Fruit fly (Drosophila melanogaster) whole organism, adult: ENCODE results near the gene CG15382.
A peak's percentile ranks its signal among the peaks of the same experiment; 100 is the strongest.

ENCODE experiments used
- CG11617 ChIP-seq: fragments of 200-800 bp; sonication (Bioruptor generic); optimal IDR thresholded peaks from 2 replicates; lab custom pipeline; 2017; ENCODE audit warnings: mild to moderate bottlenecking, missing biosample characterization, missing genetic modification reagents, missing genetic modification characterization
- CG12768 ChIP-seq: fragments of 200-800 bp; sonication (Bioruptor generic); optimal IDR thresholded peaks from 2 replicates; lab custom pipeline; 2017; ENCODE audit warnings: missing biosample characterization, missing genetic modification characterization, mild to moderate bottlenecking, moderate library complexity, missing genetic modification reagents
- CG14711 ChIP-seq: fragments of 200-800 bp; sonication (Bioruptor generic); optimal IDR thresholded peaks from 2 replicates; lab custom pipeline; 2018; ENCODE audit warnings: missing biosample characterization, mild to moderate bottlenecking, missing genetic modification characterization, moderate library complexity
- CG1620 ChIP-seq: fragments of 200-800 bp; sonication (Bioruptor generic); optimal IDR thresholded peaks from 2 replicates; lab custom pipeline; 2016; ENCODE audit warnings: missing biosample characterization, missing genetic modification characterization
- CG33017 ChIP-seq: fragments of 200-800 bp; sonication (Bioruptor generic); optimal IDR thresholded peaks from 2 replicates; lab custom pipeline; 2018; ENCODE audit warnings: missing biosample characterization, mild to moderate bottlenecking, missing genetic modification characterization, moderate library complexity
- CG5204 ChIP-seq: fragments of 200-800 bp; sonication (Bioruptor generic); optimal IDR thresholded peaks from 2 replicates; lab custom pipeline; 2016; ENCODE audit warnings: missing biosample characterization, missing genetic modification characterization
- CG7045 ChIP-seq: fragments of 200-800 bp; sonication (Bioruptor generic); optimal IDR thresholded peaks from 2 replicates; lab custom pipeline; 2017; ENCODE audit warnings: missing biosample characterization, mild to moderate bottlenecking, missing genetic modification characterization
- CG7101 ChIP-seq: fragments of 200-800 bp; sonication (Bioruptor generic); optimal IDR thresholded peaks from 2 replicates; lab custom pipeline; 2018; ENCODE audit warnings: missing biosample characterization, mild to moderate bottlenecking, missing genetic modification characterization, moderate library complexity
- Clk ChIP-seq: fragments of 200-800 bp; sonication (Bioruptor generic); optimal IDR thresholded peaks from 2 replicates; lab custom pipeline; 2017; ENCODE audit warnings: missing biosample characterization, missing genetic modification characterization
- Crg-1 ChIP-seq: fragments of 200-800 bp; sonication (Bioruptor generic); optimal IDR thresholded peaks from 2 replicates; lab custom pipeline; 2016; ENCODE audit warnings: missing biosample characterization, missing genetic modification characterization
- Hr96 ChIP-seq: fragments of 200-800 bp; sonication (Bioruptor generic); optimal IDR thresholded peaks from 2 replicates; lab custom pipeline; 2016; ENCODE audit warnings: missing biosample characterization, missing genetic modification characterization
- Mnt ChIP-seq: fragments of 200-800 bp; sonication (Bioruptor generic); optimal IDR thresholded peaks from 2 replicates; lab custom pipeline; 2016; ENCODE audit warnings: missing biosample characterization, mild to moderate bottlenecking, missing genetic modification characterization
- bab1 ChIP-seq: fragments of 200-800 bp; sonication (Bioruptor generic); optimal IDR thresholded peaks from 3 replicates; lab custom pipeline; 2019; ENCODE audit warnings: missing biosample characterization, mild to moderate bottlenecking, missing genetic modification characterization, moderate library complexity
- cic ChIP-seq: fragments of 200-800 bp; sonication (Bioruptor generic); optimal IDR thresholded peaks from 2 replicates; lab custom pipeline; 2017; ENCODE audit warnings: missing biosample characterization, mild to moderate bottlenecking, missing genetic modification characterization, moderate library complexity
- cnc ChIP-seq, 2 experiments: fragments of >200 bp; optimal IDR thresholded peaks; 2 replicates each; lab custom pipeline; 2017
- kay ChIP-seq: fragments of 200-800 bp; sonication (Bioruptor generic); peaks from one replicate; lab custom pipeline; 2016; ENCODE audit warnings: missing biosample characterization, missing genetic modification characterization, borderline replicate concordance
- ovo ChIP-seq: fragments of 200-800 bp; sonication (Bioruptor generic); optimal IDR thresholded peaks from 2 replicates; lab custom pipeline; 2016; ENCODE audit warnings: missing biosample characterization, missing genetic modification characterization
- pad ChIP-seq: fragments of 200-800 bp; sonication (Bioruptor generic); optimal IDR thresholded peaks from 3 replicates; lab custom pipeline; 2017; ENCODE audit warnings: missing biosample characterization, missing genetic modification characterization, mild to moderate bottlenecking, moderate library complexity, missing genetic modification reagents
- tj ChIP-seq: fragments of 200-800 bp; sonication (Bioruptor generic); optimal IDR thresholded peaks from 3 replicates; lab custom pipeline; 2017; ENCODE audit warnings: missing biosample characterization, mild to moderate bottlenecking, missing genetic modification characterization, moderate library complexity
- toe ChIP-seq: fragments of 200-800 bp; sonication (Bioruptor generic); optimal IDR thresholded peaks from 2 replicates; lab custom pipeline; 2016; ENCODE audit warnings: missing biosample characterization, missing genetic modification characterization

Gene CG15382

dm6 chr2L:2177312-2177968 lies 21.9 kb downstream of the CG15382 start:
- TF ChIP-seq tj, result no peak
- TF ChIP-seq CG14711 (tag; lab: Kevin White, UChicago), result peak; percentile 33
- no peak for TF ChIP-seq CG33017 (tag; lab: Kevin White, UChicago)
- TF ChIP-seq cnc (optimal IDR thresholded peaks at IDR 0.05; lab: Kevin White, UChicago), result no peak
- no peak for TF ChIP-seq toe
- TF ChIP-seq ovo (GFP tag; lab: Kevin White, UChicago), result no peak
- TF ChIP-seq kay (GFP tag; lab: Kevin White, UChicago), result peak; percentile 71
- TF ChIP-seq CG5204, result peak; percentile 27

dm6 chr2L:2177969-2178809 lies 22.6 kb downstream of the CG15382 start, which contains the start of gene aop:
Gene aop, minus strand, starts transcription at chr2L:2178754.
- peak; percentile 54 for TF ChIP-seq Hr96 (GFP tag; lab: Kevin White, UChicago)
- peak; percentile 35 for TF ChIP-seq ovo (GFP tag; lab: Kevin White, UChicago)
- TF ChIP-seq CG7101 (tag; lab: Kevin White, UChicago), result peak; percentile 62
- peak; percentile 15 for TF ChIP-seq CG14711 (tag; lab: Kevin White, UChicago)
- peak; percentile 35 for TF ChIP-seq CG5204
- peak; percentile 84 for TF ChIP-seq tj
- peak; percentile 38 for TF ChIP-seq kay (GFP tag; lab: Kevin White, UChicago)
- no peak for TF ChIP-seq CG1620
- peak; percentile 63 for TF ChIP-seq Crg-1 (GFP tag; lab: Kevin White, UChicago)
- no peak for TF ChIP-seq cnc (optimal IDR thresholded peaks at IDR 0.05; lab: Kevin White, UChicago)
- TF ChIP-seq pad, result peak; percentile 53
- peak; percentile 80 for TF ChIP-seq CG11617
- peak; percentile 73 for TF ChIP-seq Mnt
- peak; percentile 77 for TF ChIP-seq cic (GFP tag; lab: Kevin White, UChicago)
- TF ChIP-seq CG33017 (tag; lab: Kevin White, UChicago), result no peak
- TF ChIP-seq toe, result peak; percentile 13
- peak; percentile 48 for TF ChIP-seq bab1 (GFP tag; lab: Kevin White, UChicago)
- TF ChIP-seq CG12768, result peak; percentile 60
- TF ChIP-seq CG7045 (GFP tag; lab: Kevin White, UChicago), result peak; percentile 27
- peak; percentile 31 for TF ChIP-seq Clk (GFP tag; lab: Kevin White, UChicago)

DNA sequence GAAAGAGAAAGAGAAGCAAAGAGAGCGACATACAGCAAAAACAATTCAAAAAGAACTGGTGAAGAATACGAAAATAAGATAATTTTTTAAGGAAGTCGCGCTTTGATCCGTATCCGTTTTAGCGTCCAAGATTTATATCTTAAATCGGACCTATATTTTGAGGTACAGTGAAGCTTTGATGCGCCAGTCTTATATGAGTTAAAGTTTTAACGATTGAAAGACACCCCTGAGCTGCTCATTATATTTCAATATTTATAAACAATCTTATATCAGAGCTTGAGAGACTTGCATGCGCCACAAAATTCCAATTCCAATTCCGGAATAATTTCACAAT lies 23.2 kb downstream of the CG15382 start:
- no peak for TF ChIP-seq CG7101 (tag; lab: Kevin White, UChicago)

dm6 chr2L:2179366-2179765 lies 23.8 kb downstream of the CG15382 start:
- TF ChIP-seq bab1 (GFP tag; lab: Kevin White, UChicago) (no peak), CG11617 (no peak), kay (GFP tag; lab: Kevin White, UChicago) (no peak), CG1620 (no peak), cic (GFP tag; lab: Kevin White, UChicago) (peak; percentile 2), CG7045 (GFP tag; lab: Kevin White, UChicago) (no peak)

- no peak for TF ChIP-seq Clk (GFP tag; lab: Kevin White, UChicago)
- TF ChIP-seq CG14711 (tag; lab: Kevin White, UChicago), result peak; percentile 33
- TF ChIP-seq cic (GFP tag; lab: Kevin White, UChicago), result no peak
- TF ChIP-seq Mnt, result no peak
- TF ChIP-seq CG33017 (tag; lab: Kevin White, UChicago), result peak; percentile 14
- TF ChIP-seq ovo (GFP tag; lab: Kevin White, UChicago), result no peak
- peak; percentile 25 for TF ChIP-seq CG7045 (GFP tag; lab: Kevin White, UChicago)
- no peak for TF ChIP-seq CG1620
- no peak for TF ChIP-seq CG11617
- no peak for TF ChIP-seq CG5204
- no peak for TF ChIP-seq Crg-1 (GFP tag; lab: Kevin White, UChicago)
- TF ChIP-seq bab1 (GFP tag; lab: Kevin White, UChicago), result no peak
- peak; percentile 10 for TF ChIP-seq Hr96 (GFP tag; lab: Kevin White, UChicago)
- no peak for TF ChIP-seq kay (GFP tag; lab: Kevin White, UChicago)
- TF ChIP-seq tj, result peak; percentile 2
- TF ChIP-seq pad, result no peak
- TF ChIP-seq CG7101 (tag; lab: Kevin White, UChicago), result peak; percentile 41
- no peak for TF ChIP-seq cnc (optimal IDR thresholded peaks at IDR 0.05; lab: Kevin White, UChicago)
- no peak for TF ChIP-seq CG12768
- peak; percentile 14 for TF ChIP-seq toe
These were observed 24.6 kb downstream of the CG15382 start for dm6 chr2L:2180120-2180539.

- TF ChIP-seq Mnt, result no peak
- TF ChIP-seq CG1620, result no peak
- TF ChIP-seq tj, result no peak
- TF ChIP-seq CG12768, result no peak
- no peak for TF ChIP-seq CG14711 (tag; lab: Kevin White, UChicago)
These were observed 25.1 kb downstream of the CG15382 start for dm6 chr2L:2180665-2181064.
